Worm (Caenorhabditis elegans): ENCODE data around the gene C53D6.8.

C53D6.8 gene

DNA sequence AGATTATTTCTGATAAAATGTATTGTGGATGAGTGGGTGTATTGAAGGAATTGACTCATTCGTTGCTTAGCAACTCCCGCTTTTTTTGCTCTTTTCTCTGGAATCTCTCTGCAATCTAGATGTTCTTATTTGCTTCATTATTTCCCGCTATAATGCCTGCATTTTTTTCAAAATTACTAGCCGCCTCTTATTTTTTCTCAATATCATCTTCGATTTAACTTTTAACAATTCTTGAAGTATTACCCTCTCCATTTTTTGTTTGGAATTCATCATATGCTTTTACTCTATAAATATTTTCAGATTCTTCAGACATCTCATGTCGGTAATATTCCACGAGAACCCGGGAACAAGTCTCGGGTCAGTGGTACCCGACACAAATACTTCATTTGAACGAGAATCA lies 46.3 kb downstream of the C53D6.8 start, which contains the start of gene tpra-1:
Gene tpra-1 (plus strand): TSS at position 301 of the 400 bp plus-strand sequence.
- TF ChIP-seq fkh-2 (tag; optimal IDR thresholded peaks at IDR 0.05) (no peak), zag-1 (tag; optimal IDR thresholded peaks at IDR 0.05) (no peak), ceh-9 (tag; optimal IDR thresholded peaks at IDR 0.05) (no peak), eor-1 (tag; optimal IDR thresholded peaks at IDR 0.05) (no peak), nhr-23 (tag; optimal IDR thresholded peaks at IDR 0.05) (no peak), jun-1 (tag; optimal IDR thresholded peaks at IDR 0.05) (no peak), nhr-67 (tag; optimal IDR thresholded peaks at IDR 0.05) (no peak), ZK546.5 (tag; optimal IDR thresholded peaks at IDR 0.05) (no peak), lin-15B (tag; optimal IDR thresholded peaks at IDR 0.05) (no peak), fkh-10 (GFP tag; optimal IDR thresholded peaks at IDR 0.05) (no peak), nhr-76 (tag; optimal IDR thresholded peaks at IDR 0.05) (no peak), tbx-2 (tag; optimal IDR thresholded peaks at IDR 0.05) (no peak), nhr-12 (tag; optimal IDR thresholded peaks at IDR 0.05) (no peak), unc-62 (GFP tag; optimal IDR thresholded peaks at IDR 0.05) (no peak), hmg-11 (tag; optimal IDR thresholded peaks at IDR 0.05) (no peak), nhr-43 (tag; optimal IDR thresholded peaks at IDR 0.05; ENCODE audit: poor library complexity, severe bottlenecking) (no peak), nhr-25 (tag; optimal IDR thresholded peaks at IDR 0.05) (no peak)

DNA sequence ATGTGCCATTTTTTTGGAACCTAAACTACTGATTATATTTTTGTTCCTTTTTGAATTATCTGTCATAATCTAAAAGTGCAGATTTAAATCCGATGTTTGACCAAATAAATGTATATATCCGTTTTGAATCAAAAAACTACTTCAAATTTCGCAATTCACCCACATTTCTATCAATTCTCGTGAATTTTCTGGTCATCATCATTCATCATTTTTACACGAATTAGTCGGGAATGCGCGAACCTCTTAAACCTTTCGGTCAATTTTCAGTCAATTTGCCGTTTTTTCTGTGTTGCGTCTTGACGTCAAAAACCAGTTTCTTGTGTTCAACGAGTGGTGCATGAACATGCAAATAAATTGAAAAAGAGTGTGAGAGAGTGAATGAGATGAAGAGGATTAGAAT lies 48.4 kb downstream of the C53D6.8 start:
- peak; percentile 16 for TF ChIP-seq mdl-1 (tag; optimal IDR thresholded peaks at IDR 0.05)
- no peak for TF ChIP-seq nhr-77 (tag; optimal IDR thresholded peaks at IDR 0.05)
- no peak for TF ChIP-seq snpc-4 (tag; optimal IDR thresholded peaks at IDR 0.05)
- no peak for TF ChIP-seq ztf-11 (tag; optimal IDR thresholded peaks at IDR 0.05)
- no peak for TF ChIP-seq daf-12 (tag; optimal IDR thresholded peaks at IDR 0.05)
- no peak for TF ChIP-seq egl-27 (tag; optimal IDR thresholded peaks at IDR 0.05)
- TF ChIP-seq nhr-25 (tag; optimal IDR thresholded peaks at IDR 0.05): peak; percentile 19

DNA sequence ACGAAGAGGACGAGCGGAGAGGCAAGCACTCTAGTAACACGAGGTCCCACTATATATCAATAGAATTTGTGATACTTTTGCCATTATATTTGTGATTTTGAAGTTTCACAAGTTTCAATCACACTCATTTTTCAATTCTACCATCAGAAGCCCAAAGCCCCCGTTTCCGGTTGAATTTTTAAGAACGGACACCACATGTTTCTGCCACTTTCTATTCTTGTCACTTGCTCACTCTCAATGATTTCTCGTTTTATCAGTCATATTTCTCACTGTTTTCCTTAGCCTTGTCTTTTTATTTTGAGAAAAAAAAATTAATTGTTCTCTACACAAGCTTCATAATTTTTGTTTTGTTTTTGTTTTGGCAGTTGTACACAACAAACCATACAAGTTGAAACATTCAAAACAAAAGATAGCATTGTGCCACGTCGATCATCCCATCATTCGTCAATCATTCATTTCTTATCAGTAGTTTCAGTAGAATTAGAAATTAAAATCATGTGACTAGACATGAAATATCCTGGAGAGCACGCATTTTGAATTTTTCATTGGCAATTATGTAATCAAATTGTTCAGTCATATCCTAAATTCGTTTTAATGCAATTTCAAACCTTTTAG lies 50.5 kb downstream of the C53D6.8 start:
- peak; percentile 45 for TF ChIP-seq elt-2 (tag; optimal IDR thresholded peaks at IDR 0.05)
- TF ChIP-seq eor-1 (tag; optimal IDR thresholded peaks at IDR 0.05): no peak
- TF ChIP-seq unc-39 (tag; optimal IDR thresholded peaks at IDR 0.05): no peak
- TF ChIP-seq pha-4 (tag; optimal IDR thresholded peaks at IDR 0.05): peak; percentile 22
